Fruit fly (Drosophila melanogaster) whole organism, embryonic: ENCODE results near the gene Tace.
A peak's percentile ranks its signal among the peaks of the same experiment; 100 is the strongest.

Experiments
- CG15601 ChIP-seq: fragments of 200-800 bp; sonication (Bioruptor generic); optimal IDR thresholded peaks from 3 replicates; lab custom pipeline; 2019; ENCODE audit warnings: missing biosample characterization, mild to moderate bottlenecking, missing genetic modification characterization, moderate library complexity
- CG32767 ChIP-seq: fragments of 200-800 bp; sonication (Bioruptor generic); IDR thresholded peaks from 2 replicates; pipeline ENCODE4 v1.3.6; 2022; ENCODE audit warnings: missing biosample characterization, missing genetic modification characterization
- CG7963 ChIP-seq: fragments of 200-800 bp; sonication (Bioruptor generic); IDR thresholded peaks from 3 replicates; pipeline ENCODE4 v1.3.6; 2022; ENCODE audit warnings: missing biosample characterization, missing genetic modification characterization; ENCODE audit not compliant: partially characterized antibody
- Hr51 ChIP-seq, 2 experiments: fragments of 200-800 bp; sonication (Bioruptor generic); optimal IDR thresholded peaks; 2 replicates in 1 of 2; 3 replicates in 1 of 2; lab custom pipeline; 2016 to 2018; ENCODE audit warnings: missing biosample characterization in 2 of 2, missing genetic modification characterization in 2 of 2, mild to moderate bottlenecking in 1 of 2, moderate library complexity in 1 of 2
- Med ChIP-seq: fragments of 200-800 bp; sonication (Bioruptor generic); peaks from one replicate; lab custom pipeline; 2016; ENCODE audit warnings: missing biosample characterization, missing genetic modification characterization, mild to moderate bottlenecking, inconsistent platforms, moderate library complexity
- dimm ChIP-seq: fragments of 200-800 bp; sonication (Bioruptor generic); IDR thresholded peaks from 2 replicates; pipeline ENCODE4 v1.3.6; 2022; ENCODE audit warnings: missing biosample characterization, missing genetic modification characterization
- gce ChIP-seq: fragments of 200-800 bp; sonication (Bioruptor generic); IDR thresholded peaks from 3 replicates; pipeline ENCODE4 v1.3.6; 2022; ENCODE audit warnings: missing biosample characterization, missing genetic modification characterization
- pzg ChIP-seq: fragments of 200-800 bp; sonication (Bioruptor generic); optimal IDR thresholded peaks from 3 replicates; lab custom pipeline; 2018; ENCODE audit warnings: missing biosample characterization, mild to moderate bottlenecking, missing genetic modification characterization, moderate library complexity

dm6 chr3R:29983073-29983544 lies 17.2 kb upstream of the Tace start, which contains the start of gene CG7896:
- TF ChIP-seq CG15601 (tag; lab: Kevin White, UChicago), result peak; percentile 62
- TF ChIP-seq Med, result peak; percentile 87
- no peak for TF ChIP-seq CG7963 (GFP tag; lab: Robert Waterston, UW)
- TF ChIP-seq Hr51 (GFP tag; optimal IDR thresholded peaks at IDR 0.05; lab: Kevin White, UChicago), result peak in 1 of 2 experiments; percentile 73
- TF ChIP-seq gce (GFP tag; lab: Robert Waterston, UW), result peak; percentile 69; the same call in 1 of the 3 replicates
- TF ChIP-seq pzg (GFP tag; lab: Kevin White, UChicago), result no peak
- 0 out of 2 replicates have a peak, but pooled peaks have one; percentile 25 for TF ChIP-seq dimm (GFP tag; lab: Robert Waterston, UW)
- peak; percentile 38; the same call in 1 of the 2 replicates for TF ChIP-seq CG32767 (GFP tag; lab: Robert Waterston, UW)
